Worm (Caenorhabditis elegans) whole organism, L3 larva: Measurements from ENCODE around the gene cit-1.2.

Experiments
- aly-2 ChIP-seq: fragments of 150-350 bp; optimal IDR thresholded peaks from 2 replicates; lab custom pipeline; 2014; ENCODE audit warnings: missing biosample characterization, missing genetic modification characterization
- ama-1 ChIP-seq: fragments of 150-350 bp; optimal IDR thresholded peaks from 2 replicates; lab custom pipeline; 2018
- ceh-9 ChIP-seq: sonication (generic microtip); optimal IDR thresholded peaks from 2 replicates; lab custom pipeline; 2018; ENCODE audit warnings: missing biosample characterization, missing genetic modification characterization
- egl-27 ChIP-seq: sonication (generic microtip); optimal IDR thresholded peaks from 4 replicates; lab custom pipeline; 2017; ENCODE audit warnings: missing biosample characterization, missing genetic modification reagents, missing genetic modification characterization
- fkh-2 ChIP-seq: fragments of 150-350 bp; optimal IDR thresholded peaks from 2 replicates; lab custom pipeline; 2014; ENCODE audit warnings: missing biosample characterization, missing genetic modification reagents, missing genetic modification characterization
- jun-1 ChIP-seq: fragments of 150-350 bp; optimal IDR thresholded peaks from 2 replicates; lab custom pipeline; 2014; ENCODE audit warnings: missing biosample characterization, missing genetic modification reagents, missing genetic modification characterization
- lin-15B ChIP-seq: fragments of 150-350 bp; optimal IDR thresholded peaks from 2 replicates; lab custom pipeline; 2014; ENCODE audit warnings: missing biosample characterization, missing genetic modification characterization
- nhr-12 ChIP-seq: fragments of 150-350 bp; optimal IDR thresholded peaks from 2 replicates; lab custom pipeline; 2014; ENCODE audit warnings: missing biosample characterization, missing genetic modification characterization
- nhr-25 ChIP-seq: sonication (generic microtip); optimal IDR thresholded peaks from 2 replicates; lab custom pipeline; 2017; ENCODE audit warnings: missing biosample characterization, missing genetic modification characterization
- nhr-28 ChIP-seq: fragments of 150-350 bp; optimal IDR thresholded peaks from 2 replicates; lab custom pipeline; 2014; ENCODE audit warnings: missing biosample characterization, missing genetic modification characterization
- nhr-77 ChIP-seq: fragments of 150-350 bp; optimal IDR thresholded peaks from 2 replicates; lab custom pipeline; 2014; ENCODE audit warnings: missing biosample characterization, missing genetic modification characterization
- sea-2 ChIP-seq: fragments of 150-350 bp; sonication (generic microtip); optimal IDR thresholded peaks from 4 replicates; lab custom pipeline; 2014; ENCODE audit warnings: missing biosample characterization, missing genetic modification reagents, missing genetic modification characterization
- snpc-4 ChIP-seq: fragments of 150-350 bp; optimal IDR thresholded peaks from 2 replicates; lab custom pipeline; 2014; ENCODE audit warnings: missing biosample characterization, missing genetic modification characterization
- zag-1 ChIP-seq: fragments of 150-350 bp; optimal IDR thresholded peaks from 2 replicates; lab custom pipeline; 2014; ENCODE audit warnings: missing biosample characterization, missing genetic modification characterization

- no peak for TF ChIP-seq ama-1 (lab: Kevin White, UChicago)
- TF ChIP-seq aly-2 (tag; lab: Kevin White, UChicago): no peak
- no peak for TF ChIP-seq fkh-2 (tag; lab: Kevin White, UChicago)
- no peak for TF ChIP-seq sea-2 (GFP tag; lab: Kevin White, UChicago)
- no peak for TF ChIP-seq jun-1 (tag; lab: Kevin White, UChicago)
- no peak for TF ChIP-seq nhr-28 (tag; lab: Kevin White, UChicago)
- TF ChIP-seq nhr-77 (tag; lab: Kevin White, UChicago): no peak
- no peak for TF ChIP-seq egl-27 (tag; lab: Kevin White, UChicago)
- TF ChIP-seq lin-15B (tag; lab: Kevin White, UChicago): no peak
- TF ChIP-seq snpc-4: no peak
- no peak for TF ChIP-seq nhr-25 (tag; lab: Kevin White, UChicago)
- no peak for TF ChIP-seq ceh-9 (tag; lab: Kevin White, UChicago)
- TF ChIP-seq zag-1: no peak
- TF ChIP-seq nhr-12: no peak
These were observed at the start of gene cit-1.2 for ce11 chrIII:8010260-8010822.
